Fruit fly (Drosophila melanogaster): ENCODE results near the gene Ir62a.
A peak's percentile ranks its signal among the peaks of the same experiment; 100 is the strongest.

Ir62a gene

dm6 chr3L:1515820-1516540, 15.1 kb downstream of the Ir62a start (continued):
- TF ChIP-seq CG16815 (GFP tag; optimal IDR thresholded peaks at IDR 0.05) (peak; percentile 70), CG3847 (GFP tag; IDR thresholded peaks at IDR 0.05) (peak; percentile 11; the same call in 1 of the 2 replicates), C15 (GFP tag; IDR thresholded peaks at IDR 0.05) (no peak), zf30C (GFP tag; optimal IDR thresholded peaks at IDR 0.05) (no peak), CG10959 (GFP tag; IDR thresholded peaks at IDR 0.05) (peak; percentile 40; the same call in 1 of the 2 replicates), tx (GFP tag; optimal IDR thresholded peaks at IDR 0.05) (peak; percentile 52), CG11504 (tag; optimal IDR thresholded peaks at IDR 0.05) (peak; percentile 83), CG15696 (tag; optimal IDR thresholded peaks at IDR 0.05) (peak; percentile 77), Hmx (GFP tag; optimal IDR thresholded peaks at IDR 0.05) (peak; percentile 38), ara (GFP tag; IDR thresholded peaks at IDR 0.05) (peak; percentile 72), Deaf1 (tag; optimal IDR thresholded peaks at IDR 0.05) (peak; percentile 9), Oaz (GFP tag; IDR thresholded peaks at IDR 0.05) (no peak), CG14050 (GFP tag; IDR thresholded peaks at IDR 0.05) (no peak), CG14667 (GFP tag; IDR thresholded peaks at IDR 0.05) (no peak), Adf1 (GFP tag; IDR thresholded peaks at IDR 0.05) (no peak), CG10209 (GFP tag; optimal IDR thresholded peaks at IDR 0.05) (peak; percentile 66), lab (GFP tag; optimal IDR thresholded peaks at IDR 0.05) (peak; percentile 61), crc (GFP tag; optimal IDR thresholded peaks at IDR 0.05) (no peak), amos (GFP tag; IDR thresholded peaks at IDR 0.05; ENCODE audit: partially characterized antibody) (no peak), Drgx (GFP tag; IDR thresholded peaks at IDR 0.05) (peak; percentile 79), tll (GFP tag; optimal IDR thresholded peaks at IDR 0.05) (no peak), D19B (GFP tag; optimal IDR thresholded peaks at IDR 0.05) (no peak), croc (GFP tag; conservative IDR thresholded peaks at IDR 0.05) (peak; percentile 76), CG17912 (GFP tag; optimal IDR thresholded peaks at IDR 0.05) (no peak), CG3407 (GFP tag; optimal IDR thresholded peaks at IDR 0.05) (peak; percentile 71), Pdp1 (GFP tag; optimal IDR thresholded peaks at IDR 0.05) (peak in 1 of 2 experiments; percentile 64), Hand (GFP tag; optimal IDR thresholded peaks at IDR 0.05) (no peak), ase (GFP tag; IDR thresholded peaks at IDR 0.05) (0 out of 3 replicates have a peak, but pooled peaks have one; percentile 5), gem (tag; optimal IDR thresholded peaks at IDR 0.05) (peak; percentile 82), CG8281 (tag; optimal IDR thresholded peaks at IDR 0.05) (peak; percentile 45), wdn (GFP tag; IDR thresholded peaks at IDR 0.05) (no peak), CG17361 (GFP tag; IDR thresholded peaks at IDR 0.05) (peak; percentile 82), Myb (GFP tag; optimal IDR thresholded peaks at IDR 0.05) (no peak), CG12299 (tag; optimal IDR thresholded peaks at IDR 0.05) (peak; percentile 56), CG12071 (GFP tag; optimal IDR thresholded peaks at IDR 0.05) (peak; percentile 53), CG11398 (GFP tag; optimal IDR thresholded peaks at IDR 0.05) (peak; percentile 76), Mes4 (GFP tag; optimal IDR thresholded peaks at IDR 0.05) (peak; percentile 57), vnd (GFP tag; IDR thresholded peaks at IDR 0.05; ENCODE audit: partially characterized antibody) (no peak), scrt (GFP tag; optimal IDR thresholded peaks at IDR 0.05) (peak; percentile 3), CG16813 (GFP tag; IDR thresholded peaks at IDR 0.05; ENCODE audit: partially characterized antibody) (no peak), BEAF-32 (GFP tag; optimal IDR thresholded peaks at IDR 0.05) (no peak), corto (GFP tag; optimal IDR thresholded peaks at IDR 0.05) (no peak), pros (GFP tag; optimal IDR thresholded peaks at IDR 0.05) (peak; percentile 53), salm (tag; optimal IDR thresholded peaks at IDR 0.05) (peak; percentile 55), CG11247 (GFP tag; IDR thresholded peaks at IDR 0.05) (no peak; the same call in 1 of the 2 replicates), NfI (GFP tag; optimal IDR thresholded peaks at IDR 0.05) (peak; percentile 68), pb (GFP tag; optimal IDR thresholded peaks at IDR 0.05) (peak; percentile 19), CG17612 (GFP tag; IDR thresholded peaks at IDR 0.05) (no peak), CG10462 (GFP tag; optimal IDR thresholded peaks at IDR 0.05) (peak; percentile 63)
